Fruit fly (Drosophila melanogaster) whole organism, prepupa: ENCODE results near the gene CG42495.

Experiments
- CG10631 ChIP-seq: fragments of 200-800 bp; sonication (Bioruptor generic); optimal IDR thresholded peaks from 2 replicates; lab custom pipeline; 2016; ENCODE audit warnings: missing biosample characterization, missing genetic modification characterization
- CG11762 ChIP-seq: fragments of 200-800 bp; sonication (Bioruptor generic); optimal IDR thresholded peaks from 3 replicates; lab custom pipeline; 2016; ENCODE audit warnings: missing biosample characterization, missing genetic modification characterization; ENCODE audit not compliant: insufficient read depth
- CG11902 ChIP-seq: fragments of 200-800 bp; sonication (Bioruptor generic); optimal IDR thresholded peaks from 3 replicates; lab custom pipeline; 2016; ENCODE audit warnings: missing biosample characterization, missing genetic modification characterization
- CG15336 ChIP-seq: fragments of 200-800 bp; sonication (Bioruptor generic); IDR thresholded peaks from 2 replicates; pipeline ENCODE4 v1.3.6; 2022; ENCODE audit warnings: missing biosample characterization, missing genetic modification characterization
- CG1621 ChIP-seq: fragments of 200-800 bp; sonication (Bioruptor generic); optimal IDR thresholded peaks from 3 replicates; lab custom pipeline; 2018; ENCODE audit warnings: missing biosample characterization, mild to moderate bottlenecking, missing genetic modification characterization
- CG16779 ChIP-seq: fragments of 200-800 bp; sonication (Bioruptor generic); optimal IDR thresholded peaks from 3 replicates; lab custom pipeline; 2017; ENCODE audit warnings: missing biosample characterization, mild to moderate bottlenecking, missing genetic modification characterization
- CG31627 ChIP-seq: fragments of 200-800 bp; sonication (Bioruptor generic); optimal IDR thresholded peaks from 3 replicates; lab custom pipeline; 2016; ENCODE audit warnings: missing biosample characterization, missing genetic modification characterization
- CG34406 ChIP-seq: fragments of 200-800 bp; sonication (Bioruptor generic); optimal IDR thresholded peaks from 3 replicates; lab custom pipeline; 2016; ENCODE audit warnings: missing biosample characterization, missing genetic modification characterization
- CG3919 ChIP-seq: fragments of 200-800 bp; sonication (Bioruptor generic); optimal IDR thresholded peaks from 3 replicates; lab custom pipeline; 2016; ENCODE audit warnings: missing biosample characterization, missing genetic modification characterization
- CG4318 ChIP-seq: fragments of 200-800 bp; sonication (Bioruptor generic); optimal IDR thresholded peaks from 3 replicates; lab custom pipeline; 2017; ENCODE audit warnings: missing biosample characterization, mild to moderate bottlenecking, missing genetic modification characterization
- CG8632 ChIP-seq: fragments of 200-800 bp; sonication (Bioruptor generic); optimal IDR thresholded peaks from 3 replicates; lab custom pipeline; 2016; ENCODE audit warnings: missing biosample characterization, missing genetic modification characterization
- CG9139 ChIP-seq: fragments of 200-800 bp; sonication (Bioruptor generic); optimal IDR thresholded peaks from 3 replicates; lab custom pipeline; 2017; ENCODE audit warnings: missing biosample characterization, mild to moderate bottlenecking, missing genetic modification characterization
- Eip75B ChIP-seq: fragments of 200-800 bp; sonication (Bioruptor generic); optimal IDR thresholded peaks from 3 replicates; lab custom pipeline; 2016; ENCODE audit warnings: missing biosample characterization, missing genetic modification characterization
- Eip78C ChIP-seq: fragments of 200-800 bp; sonication (Bioruptor generic); peaks from one replicate; lab custom pipeline; 2016; ENCODE audit warnings: missing biosample characterization, missing genetic modification characterization
- Eip93F ChIP-seq: fragments of 200-800 bp; sonication (Bioruptor generic); optimal IDR thresholded peaks from 2 replicates; lab custom pipeline; 2016; ENCODE audit warnings: missing biosample characterization, mild to moderate bottlenecking, missing genetic modification characterization
- Ets21C ChIP-seq: fragments of 200-800 bp; sonication (Bioruptor generic); optimal IDR thresholded peaks from 3 replicates; lab custom pipeline; 2016; ENCODE audit warnings: missing biosample characterization, missing genetic modification characterization
- Gug ChIP-seq: fragments of 200-800 bp; sonication (Bioruptor generic); IDR thresholded peaks from 2 replicates; pipeline ENCODE4 v1.3.6; 2022; ENCODE audit warnings: missing biosample characterization, missing genetic modification characterization
- Hr38 ChIP-seq: sonication (Bioruptor generic); optimal IDR thresholded peaks from 2 replicates; lab custom pipeline; 2016; ENCODE audit warnings: missing biosample characterization, missing genetic modification characterization
- Hr39 ChIP-seq: fragments of 200-800 bp; sonication (Bioruptor generic); optimal IDR thresholded peaks from 2 replicates; lab custom pipeline; 2016; ENCODE audit warnings: missing biosample characterization, missing genetic modification characterization
- Lpt ChIP-seq: fragments of 200-800 bp; sonication (Bioruptor generic); optimal IDR thresholded peaks from 3 replicates; lab custom pipeline; 2016; ENCODE audit warnings: missing biosample characterization, missing genetic modification characterization
- Met ChIP-seq: fragments of 200-800 bp; sonication (Bioruptor generic); optimal IDR thresholded peaks from 3 replicates; lab custom pipeline; 2016; ENCODE audit warnings: missing biosample characterization, missing genetic modification characterization
- Smox ChIP-seq: fragments of 200-800 bp; sonication (Bioruptor generic); optimal IDR thresholded peaks from 3 replicates; lab custom pipeline; 2016; ENCODE audit warnings: missing biosample characterization, missing genetic modification characterization
- Sox102F ChIP-seq: fragments of 200-800 bp; sonication (Bioruptor generic); optimal IDR thresholded peaks from 2 replicates; lab custom pipeline; 2016; ENCODE audit warnings: missing biosample characterization, mild to moderate bottlenecking, missing genetic modification characterization
- Sox15 ChIP-seq: fragments of 200-800 bp; sonication (Bioruptor generic); optimal IDR thresholded peaks from 3 replicates; lab custom pipeline; 2016; ENCODE audit warnings: missing biosample characterization, missing genetic modification characterization
- acj6 ChIP-seq: fragments of 200-800 bp; sonication (Bioruptor generic); optimal IDR thresholded peaks from 3 replicates; lab custom pipeline; 2016; ENCODE audit warnings: missing biosample characterization, missing genetic modification characterization
- cyc ChIP-seq: fragments of 200-800 bp; sonication (Bioruptor generic); optimal IDR thresholded peaks from 3 replicates; lab custom pipeline; 2016; ENCODE audit warnings: missing biosample characterization, missing genetic modification characterization
- dac ChIP-seq: fragments of 200-800 bp; sonication (Bioruptor generic); optimal IDR thresholded peaks from 2 replicates; lab custom pipeline; 2017; ENCODE audit warnings: missing biosample characterization, mild to moderate bottlenecking, missing genetic modification characterization
- eg ChIP-seq: fragments of 200-800 bp; sonication (Bioruptor generic); IDR thresholded peaks from 3 replicates; pipeline ENCODE4 v1.3.6; 2022; ENCODE audit warnings: missing biosample characterization, missing genetic modification characterization
- esn ChIP-seq: fragments of 200-800 bp; sonication (Bioruptor generic); optimal IDR thresholded peaks from 2 replicates; lab custom pipeline; 2016; ENCODE audit warnings: missing biosample characterization, mild to moderate bottlenecking, missing genetic modification characterization, moderate library complexity
- fd85E ChIP-seq: fragments of 200-800 bp; sonication (Bioruptor generic); optimal IDR thresholded peaks from 3 replicates; lab custom pipeline; 2016; ENCODE audit warnings: missing biosample characterization, missing genetic modification characterization
- fkh ChIP-seq: fragments of 200-800 bp; sonication (Bioruptor generic); optimal IDR thresholded peaks from 3 replicates; lab custom pipeline; 2017; ENCODE audit warnings: missing biosample characterization, mild to moderate bottlenecking, missing genetic modification characterization, moderate library complexity
- lz ChIP-seq: fragments of 200-800 bp; sonication (Bioruptor generic); optimal IDR thresholded peaks from 3 replicates; lab custom pipeline; 2016; ENCODE audit warnings: missing biosample characterization, missing genetic modification characterization
- net ChIP-seq: fragments of 200-800 bp; sonication (Bioruptor generic); optimal IDR thresholded peaks from 3 replicates; lab custom pipeline; 2016; ENCODE audit warnings: missing biosample characterization, missing genetic modification characterization
- spab ChIP-seq: fragments of 200-800 bp; sonication (Bioruptor generic); optimal IDR thresholded peaks from 2 replicates; lab custom pipeline; 2017; ENCODE audit warnings: missing biosample characterization, mild to moderate bottlenecking, missing genetic modification characterization, missing genetic modification reagents
- svp ChIP-seq: fragments of 200-800 bp; sonication (Bioruptor generic); peaks from one replicate; lab custom pipeline; 2016; ENCODE audit warnings: missing biosample characterization, missing genetic modification characterization

The CG42495 gene

dm6 chr3L:18640584-18641527, 26.3 kb upstream of the CG42495 start (continued):
- TF ChIP-seq Eip93F (peak; percentile 38), Met (GFP tag; lab: Kevin White, UChicago) (peak; percentile 91), CG15336 (GFP tag; lab: Robert Waterston, UW) (peak; percentile 98), CG8632 (GFP tag; lab: Kevin White, UChicago) (peak; percentile 83), eg (GFP tag; lab: Robert Waterston, UW) (peak; percentile 99), CG4318 (GFP tag; lab: Kevin White, UChicago) (peak; percentile 95), Sox15 (GFP tag; lab: Kevin White, UChicago) (peak; percentile 88), CG31627 (GFP tag; lab: Kevin White, UChicago) (peak; percentile 94), cyc (GFP tag; lab: Kevin White, UChicago) (peak; percentile 95), esn (GFP tag; lab: Kevin White, UChicago) (peak; percentile 88), dac (GFP tag; lab: Kevin White, UChicago) (peak; percentile 73), net (peak; percentile 87), Lpt (GFP tag; lab: Kevin White, UChicago) (peak; percentile 97), lz (peak; percentile 84), Gug (peak; percentile 98), Eip75B (GFP tag; lab: Kevin White, UChicago) (peak; percentile 85), Hr38 (GFP tag; lab: Kevin White, UChicago) (peak; percentile 91), CG16779 (tag; lab: Kevin White, UChicago) (peak; percentile 81), Hr39 (GFP tag; lab: Kevin White, UChicago) (peak; percentile 95), fkh (GFP tag; lab: Kevin White, UChicago) (peak; percentile 54), Smox (GFP tag; lab: Kevin White, UChicago) (peak; percentile 91), CG9139 (GFP tag; lab: Kevin White, UChicago) (peak; percentile 56), Sox102F (GFP tag; lab: Kevin White, UChicago) (peak; percentile 87), CG34406 (peak; percentile 86)

- TF ChIP-seq Hr39 (GFP tag; lab: Kevin White, UChicago) (no peak), Ets21C (GFP tag; lab: Kevin White, UChicago) (no peak), CG11762 (GFP tag; lab: Kevin White, UChicago) (no peak), fd85E (GFP tag; lab: Kevin White, UChicago) (no peak), CG16779 (tag; lab: Kevin White, UChicago) (no peak), Lpt (GFP tag; lab: Kevin White, UChicago) (no peak), CG11902 (no peak)
- TF ChIP-seq, all 60 proteins: peak for 0
Measured at dm6 chr3L:18643222-18643621, 23.9 kb upstream of the CG42495 start.

dm6 chr3L:18653737-18654136, 13.4 kb upstream of the CG42495 start:
- no peak for TF ChIP-seq Eip93F
- peak; percentile 30 for TF ChIP-seq Eip78C
- TF ChIP-seq fkh (GFP tag; lab: Kevin White, UChicago): peak; percentile 10
- no peak for TF ChIP-seq CG10631 (GFP tag; lab: Kevin White, UChicago)
- no peak for TF ChIP-seq spab
- TF ChIP-seq, all 60 proteins: peak for 2

dm6 chr3L:18665594-18665993, 1.6 kb upstream of the CG42495 start:
- TF ChIP-seq cyc (GFP tag; lab: Kevin White, UChicago): no peak
- TF ChIP-seq CG3919: peak; percentile 35
- TF ChIP-seq, all 60 proteins: peak for 1

dm6 chr3L:18669874-18670273, 2.7 kb downstream of the CG42495 start:
- TF ChIP-seq Sox15 (GFP tag; lab: Kevin White, UChicago): no peak
- TF ChIP-seq acj6 (GFP tag; lab: Kevin White, UChicago): no peak
- no peak for TF ChIP-seq CG1621 (tag; lab: Kevin White, UChicago)
- TF ChIP-seq Gug: no peak
- no peak for TF ChIP-seq Smox (GFP tag; lab: Kevin White, UChicago)
- TF ChIP-seq svp (GFP tag; lab: Kevin White, UChicago): peak; percentile 94
- no peak for TF ChIP-seq cyc (GFP tag; lab: Kevin White, UChicago)
- TF ChIP-seq dac (GFP tag; lab: Kevin White, UChicago): no peak
- TF ChIP-seq CG31627 (GFP tag; lab: Kevin White, UChicago): no peak
